Worm (Caenorhabditis elegans) whole organism, midembryonic: ENCODE results near the gene F47B8.1.

Experiments
- T22C8.4 ChIP-seq: fragments of 200-800 bp; sonication (Bioruptor generic); IDR thresholded peaks from 2 replicates; pipeline ENCODE4 v1.3.6; 2022; ENCODE audit warnings: missing genetic modification characterization, missing compliant biosample characterization
- cog-1 ChIP-seq: sonication (generic microtip); optimal IDR thresholded peaks from 2 replicates; lab custom pipeline; 2016; ENCODE audit warnings: missing genetic modification characterization, missing compliant biosample characterization
- flt-1 ChIP-seq: fragments of 200-800 bp; sonication (Bioruptor generic); IDR thresholded peaks from 2 replicates; pipeline ENCODE4 v1.3.6; 2022; ENCODE audit warnings: missing genetic modification characterization, missing compliant biosample characterization
- med-1 ChIP-seq: sonication (generic microtip); optimal IDR thresholded peaks from 2 replicates; lab custom pipeline; 2017; ENCODE audit warnings: missing genetic modification characterization, mild to moderate bottlenecking, missing compliant biosample characterization, antibody characterized with exemption, missing genetic modification reagents; ENCODE audit not compliant: insufficient read depth
- ref-1 ChIP-seq: fragments of 200-800 bp; sonication (Bioruptor generic); conservative IDR thresholded peaks from 2 replicates; pipeline ENCODE4 v1.3.6; 2022; ENCODE audit warnings: missing genetic modification reagents, missing genetic modification characterization, missing compliant biosample characterization
- tab-1 ChIP-seq: fragments of 200-800 bp; sonication (Bioruptor generic); IDR thresholded peaks from 2 replicates; pipeline ENCODE4 v1.3.6; 2022; ENCODE audit warnings: missing genetic modification characterization, missing compliant biosample characterization
- ztf-23 ChIP-seq: fragments of 200-800 bp; sonication (Bioruptor generic); IDR thresholded peaks from 2 replicates; pipeline ENCODE4 v1.3.6; 2022; ENCODE audit warnings: missing genetic modification reagents, missing genetic modification characterization, missing compliant biosample characterization
- ztf-29 ChIP-seq: fragments of 200-800 bp; sonication (Bioruptor generic); IDR thresholded peaks from 2 replicates; pipeline ENCODE4 v1.3.6; 2022; ENCODE audit warnings: missing genetic modification reagents, missing genetic modification characterization, missing compliant biosample characterization

ce11 chrV:14311115-14311514 is 3.0 kb downstream of the F47B8.1 start, which contains the start of gene ddn-3:
- no peak for TF ChIP-seq cog-1 (tag; lab: Kevin White, UChicago)
- no peak for TF ChIP-seq flt-1 (GFP tag; lab: Robert Waterston, UW)
- TF ChIP-seq ztf-29 = no peak
- TF ChIP-seq ztf-23 (GFP tag; lab: Robert Waterston, UW) = no peak
- TF ChIP-seq ref-1 (GFP tag; lab: Robert Waterston, UW) = no peak
- no peak for TF ChIP-seq med-1 (GFP tag; lab: Kevin White, UChicago)
- no peak for TF ChIP-seq T22C8.4
- TF ChIP-seq tab-1 = no peak
